Worm (Caenorhabditis elegans) whole organism, mixed stage, embryonic: ENCODE data around the gene C36C5.14.

ENCODE experiments used
- M03D4.4 ChIP-seq: sonication (generic microtip); optimal IDR thresholded peaks from 2 replicates; lab custom pipeline; 2017; ENCODE audit warnings: mild to moderate bottlenecking, missing genetic modification characterization, missing compliant biosample characterization
- bed-3 ChIP-seq: fragments of 200-800 bp; sonication (Bioruptor generic); optimal IDR thresholded peaks from 3 replicates; lab custom pipeline; 2018; ENCODE audit warnings: mild to moderate bottlenecking, missing genetic modification characterization, moderate library complexity, missing compliant biosample characterization
- blmp-1 ChIP-seq: fragments of 150-350 bp; optimal IDR thresholded peaks from 2 replicates; lab custom pipeline; 2014; ENCODE audit warnings: missing biosample characterization, missing genetic modification characterization
- ceh-39 ChIP-seq: fragments of 150-350 bp; optimal IDR thresholded peaks from 2 replicates; lab custom pipeline; 2014; ENCODE audit warnings: missing biosample characterization, missing genetic modification characterization
- ceh-43 ChIP-seq: fragments of 200-800 bp; sonication (Bioruptor generic); optimal IDR thresholded peaks from 2 replicates; lab custom pipeline; 2018; ENCODE audit warnings: mild to moderate bottlenecking, missing genetic modification characterization, moderate library complexity, missing compliant biosample characterization
- ceh-83 ChIP-seq: fragments of 200-800 bp; sonication (Bioruptor generic); optimal IDR thresholded peaks from 2 replicates; lab custom pipeline; 2018; ENCODE audit warnings: mild to moderate bottlenecking, missing genetic modification characterization, missing compliant biosample characterization
- ces-1 ChIP-seq: fragments of 150-350 bp; optimal IDR thresholded peaks from 2 replicates; lab custom pipeline; 2014; ENCODE audit warnings: missing biosample characterization, missing genetic modification reagents, missing genetic modification characterization
- cnd-1 ChIP-seq: fragments of 200-800 bp; sonication (Bioruptor generic); optimal IDR thresholded peaks from 2 replicates; lab custom pipeline; 2018; ENCODE audit warnings: mild to moderate bottlenecking, missing genetic modification characterization, missing compliant biosample characterization
- elt-1 ChIP-seq: sonication (generic microtip); optimal IDR thresholded peaks from 2 replicates; lab custom pipeline; 2017; ENCODE audit warnings: missing genetic modification characterization, mild to moderate bottlenecking, missing compliant biosample characterization, antibody characterized with exemption, moderate library complexity, borderline replicate concordance; ENCODE audit not compliant: insufficient read depth
- elt-3 ChIP-seq: fragments of 150-350 bp; optimal IDR thresholded peaks from 2 replicates; lab custom pipeline; 2014; ENCODE audit warnings: missing biosample characterization, missing genetic modification characterization
- flh-1 ChIP-seq: fragments of 200-800 bp; sonication (Bioruptor generic); optimal IDR thresholded peaks from 2 replicates; lab custom pipeline; 2018; ENCODE audit warnings: mild to moderate bottlenecking, missing genetic modification characterization, moderate library complexity, missing compliant biosample characterization
- ham-2 ChIP-seq: fragments of 200-800 bp; sonication (Bioruptor generic); optimal IDR thresholded peaks from 2 replicates; lab custom pipeline; 2018; ENCODE audit warnings: mild to moderate bottlenecking, missing genetic modification characterization, missing compliant biosample characterization
- hlh-1 ChIP-seq: fragments of 150-350 bp; optimal IDR thresholded peaks from 2 replicates; lab custom pipeline; 2014; ENCODE audit warnings: missing biosample characterization, missing genetic modification reagents, missing genetic modification characterization
- lin-13 ChIP-seq: fragments of 150-350 bp; optimal IDR thresholded peaks from 2 replicates; lab custom pipeline; 2014; ENCODE audit warnings: missing biosample characterization, missing genetic modification characterization
- lin-32 ChIP-seq: fragments of 200-800 bp; sonication (Bioruptor generic); optimal IDR thresholded peaks from 2 replicates; lab custom pipeline; 2018; ENCODE audit warnings: mild to moderate bottlenecking, missing genetic modification characterization, missing compliant biosample characterization
- lsy-2 ChIP-seq: fragments of 150-350 bp; optimal IDR thresholded peaks from 2 replicates; lab custom pipeline; 2014; ENCODE audit warnings: missing biosample characterization, missing genetic modification characterization
- mab-5 ChIP-seq: fragments of 150-350 bp; optimal IDR thresholded peaks from 2 replicates; lab custom pipeline; 2014; ENCODE audit warnings: missing biosample characterization, missing genetic modification characterization
- mls-2 ChIP-seq: sonication (generic microtip); optimal IDR thresholded peaks from 2 replicates; lab custom pipeline; 2016; ENCODE audit warnings: mild to moderate bottlenecking, missing genetic modification characterization, moderate library complexity, missing compliant biosample characterization
- nhr-12 ChIP-seq: fragments of 150-350 bp; optimal IDR thresholded peaks from 2 replicates; lab custom pipeline; 2014; ENCODE audit warnings: missing biosample characterization, missing genetic modification characterization
- nhr-2 ChIP-seq: fragments of 150-350 bp; optimal IDR thresholded peaks from 2 replicates; lab custom pipeline; 2014; ENCODE audit warnings: missing biosample characterization, missing genetic modification characterization
- nhr-237 ChIP-seq: fragments of 150-350 bp; optimal IDR thresholded peaks from 2 replicates; lab custom pipeline; 2014; ENCODE audit warnings: missing biosample characterization, missing genetic modification characterization
- nhr-28 ChIP-seq: fragments of 150-350 bp; optimal IDR thresholded peaks from 2 replicates; lab custom pipeline; 2014; ENCODE audit warnings: missing biosample characterization, missing genetic modification characterization
- nhr-76 ChIP-seq: sonication (generic microtip); optimal IDR thresholded peaks from 2 replicates; lab custom pipeline; 2017; ENCODE audit warnings: missing biosample characterization, missing genetic modification characterization
- pha-4 ChIP-seq: fragments of 150-350 bp; optimal IDR thresholded peaks from 2 replicates; lab custom pipeline; 2018; ENCODE audit warnings: missing biosample characterization, missing genetic modification reagents, missing genetic modification characterization
- sem-2 ChIP-seq: fragments of 200-800 bp; sonication (Bioruptor generic); optimal IDR thresholded peaks from 2 replicates; lab custom pipeline; 2018; ENCODE audit warnings: mild to moderate bottlenecking, missing genetic modification characterization, missing compliant biosample characterization
- snpc-4 ChIP-seq: fragments of 150-350 bp; optimal IDR thresholded peaks from 2 replicates; lab custom pipeline; 2014; ENCODE audit warnings: missing biosample characterization, missing genetic modification characterization
- tbx-8 ChIP-seq: fragments of 200-800 bp; sonication (Bioruptor generic); optimal IDR thresholded peaks from 2 replicates; lab custom pipeline; 2018; ENCODE audit warnings: mild to moderate bottlenecking, missing genetic modification characterization, moderate library complexity, missing compliant biosample characterization
- unc-120 ChIP-seq: sonication (generic microtip); optimal IDR thresholded peaks from 2 replicates; lab custom pipeline; 2017; ENCODE audit warnings: missing genetic modification characterization, missing compliant biosample characterization; ENCODE audit not compliant: poor library complexity, severe bottlenecking
- unc-39 ChIP-seq: fragments of 150-350 bp; optimal IDR thresholded peaks from 2 replicates; lab custom pipeline; 2014; ENCODE audit warnings: missing biosample characterization, missing genetic modification characterization
- zip-8 ChIP-seq: fragments of 150-350 bp; optimal IDR thresholded peaks from 2 replicates; lab custom pipeline; 2014; ENCODE audit warnings: missing biosample characterization, missing genetic modification characterization
- ztf-11 ChIP-seq: fragments of 150-350 bp; optimal IDR thresholded peaks from 2 replicates; lab custom pipeline; 2014; ENCODE audit warnings: missing biosample characterization, missing genetic modification characterization

C36C5.14 gene

DNA sequence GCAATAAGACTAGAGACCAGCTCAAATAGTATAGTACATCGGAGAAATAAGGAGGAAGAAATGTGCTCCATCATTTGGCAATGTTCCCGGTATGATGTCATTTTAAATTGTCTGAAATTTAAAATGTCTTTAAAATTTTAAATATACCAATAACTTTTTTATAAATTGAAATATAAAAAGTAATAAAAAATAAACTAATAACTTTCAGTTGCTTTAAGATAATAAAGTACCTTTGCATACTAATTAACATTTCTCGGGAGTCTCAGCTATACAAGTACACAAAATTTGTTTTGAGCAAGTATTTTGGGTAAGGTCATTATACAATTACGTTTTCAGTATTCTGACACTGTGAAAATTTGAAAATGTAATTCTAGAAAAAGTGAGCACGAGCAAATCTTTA is 13.5 kb downstream of the C36C5.14 start, which contains the start of gene srab-6:
Gene srab-6, minus strand, starts transcription at position 101 of the 400 bp plus-strand sequence.
- TF ChIP-seq mab-5 (tag; lab: Kevin White, UChicago) (no peak), ceh-39 (tag; lab: Kevin White, UChicago) (no peak), tbx-8 (GFP tag; lab: Kevin White, UChicago) (no peak), lsy-2 (tag; lab: Kevin White, UChicago) (no peak), elt-1 (tag; lab: Kevin White, UChicago) (no peak), nhr-12 (tag; lab: Kevin White, UChicago) (no peak), elt-3 (tag; lab: Kevin White, UChicago) (no peak), nhr-76 (tag; lab: Kevin White, UChicago) (no peak), pha-4 (tag; lab: Kevin White, UChicago) (no peak), unc-39 (no peak), lin-32 (GFP tag; lab: Kevin White, UChicago) (no peak), zip-8 (tag; lab: Kevin White, UChicago) (no peak), flh-1 (GFP tag; lab: Kevin White, UChicago) (no peak), ham-2 (GFP tag; lab: Kevin White, UChicago) (no peak), mls-2 (tag; lab: Kevin White, UChicago) (no peak), unc-120 (tag; lab: Kevin White, UChicago) (no peak)

ce11 chrV:3149910-3150428 is 15.4 kb downstream of the C36C5.14 start:
- no peak for TF ChIP-seq tbx-8 (GFP tag; lab: Kevin White, UChicago)
- no peak for TF ChIP-seq ces-1 (GFP tag; lab: Kevin White, UChicago)
- TF ChIP-seq nhr-12 (tag; lab: Kevin White, UChicago) = no peak
- TF ChIP-seq lsy-2 (tag; lab: Kevin White, UChicago) = no peak
- TF ChIP-seq ceh-83 = no peak
- TF ChIP-seq ztf-11 (tag; lab: Kevin White, UChicago) = no peak
- no peak for TF ChIP-seq sem-2

ce11 chrV:3146932-3147331 is 18.4 kb downstream of the C36C5.14 start, which contains the start of gene srab-11:
Gene srab-11 (minus strand): TSS chrV:3147032.
- TF ChIP-seq nhr-28 (tag; lab: Kevin White, UChicago) (no peak), ham-2 (GFP tag; lab: Kevin White, UChicago) (no peak), pha-4 (tag; lab: Kevin White, UChicago) (no peak), sem-2 (no peak), lsy-2 (tag; lab: Kevin White, UChicago) (no peak), lin-13 (tag; lab: Kevin White, UChicago) (no peak), M03D4.4 (tag; lab: Kevin White, UChicago) (no peak), nhr-237 (tag; lab: Kevin White, UChicago) (no peak), nhr-2 (no peak), elt-1 (tag; lab: Kevin White, UChicago) (no peak)

DNA sequence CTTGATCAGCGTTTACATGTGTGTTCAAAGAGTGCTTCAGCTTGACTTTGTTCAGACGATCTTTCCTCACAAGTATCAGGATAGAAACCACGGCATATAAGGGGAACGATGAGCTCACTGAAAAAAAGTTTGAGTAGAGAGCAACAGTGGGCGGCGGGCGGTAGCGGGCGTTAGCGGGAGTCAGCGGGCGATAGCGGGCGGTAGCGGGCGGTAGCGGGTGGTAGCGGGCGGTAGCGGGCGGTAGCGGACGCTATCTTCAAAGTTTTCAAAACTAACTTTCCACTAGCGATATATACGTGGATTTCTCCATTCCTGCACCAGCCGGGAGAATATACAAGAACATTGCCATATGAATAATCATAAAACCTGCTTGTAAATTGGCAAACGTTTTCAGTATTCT is 20.1 kb downstream of the C36C5.14 start:
- no peak for TF ChIP-seq elt-3 (tag; lab: Kevin White, UChicago)
- no peak for TF ChIP-seq nhr-2
- no peak for TF ChIP-seq hlh-1
- no peak for TF ChIP-seq ceh-43
- no peak for TF ChIP-seq cnd-1 (tag; lab: Kevin White, UChicago)
- TF ChIP-seq blmp-1 (tag; lab: Kevin White, UChicago) = no peak
- TF ChIP-seq nhr-237 (tag; lab: Kevin White, UChicago) = no peak
- no peak for TF ChIP-seq bed-3 (GFP tag; lab: Kevin White, UChicago)
- TF ChIP-seq ceh-39 (tag; lab: Kevin White, UChicago) = no peak
- TF ChIP-seq mls-2 (tag; lab: Kevin White, UChicago) = no peak
- TF ChIP-seq flh-1 (GFP tag; lab: Kevin White, UChicago) = no peak
- TF ChIP-seq lsy-2 (tag; lab: Kevin White, UChicago) = no peak
- no peak for TF ChIP-seq ztf-11 (tag; lab: Kevin White, UChicago)
- TF ChIP-seq unc-120 (tag; lab: Kevin White, UChicago) = no peak
- TF ChIP-seq mab-5 (tag; lab: Kevin White, UChicago) = no peak
- TF ChIP-seq nhr-28 (tag; lab: Kevin White, UChicago) = no peak

- TF ChIP-seq snpc-4 (tag; lab: Kevin White, UChicago) (no peak), ceh-83 (no peak), cnd-1 (tag; lab: Kevin White, UChicago) (no peak)
Observed at ce11 chrV:3144494-3144893, 20.8 kb downstream of the C36C5.14 start, which contains the start of gene srab-10. Gene srab-10 (minus strand): TSS chrV:3144594.
